Worm (Caenorhabditis elegans) whole organism, early embryonic: Measurements from ENCODE around the gene D1086.2.
A peak's percentile ranks its signal among the peaks of the same experiment; 100 is the strongest.
"Not testable (repeated sequence)": the region's sequence is repeated elsewhere in the genome, so short reads cannot be mapped to it uniquely, and the experiment has no call there.

ENCODE experiments used
- B0310.2 ChIP-seq: sonication (generic microtip); optimal IDR thresholded peaks from 2 replicates; lab custom pipeline; 2016; ENCODE audit warnings: mild to moderate bottlenecking, missing genetic modification characterization, missing compliant biosample characterization
- F13C5.2 ChIP-seq: sonication (generic microtip); optimal IDR thresholded peaks from 2 replicates; lab custom pipeline; 2017; ENCODE audit warnings: mild to moderate bottlenecking, missing genetic modification characterization, inconsistent platforms, missing compliant biosample characterization
- aly-1 ChIP-seq: sonication (generic microtip); optimal IDR thresholded peaks from 2 replicates; lab custom pipeline; 2016; ENCODE audit warnings: missing genetic modification characterization, missing compliant biosample characterization
- ama-1 ChIP-seq: fragments of 150-350 bp; optimal IDR thresholded peaks from 2 replicates; lab custom pipeline; 2014
- ceh-13 ChIP-seq: fragments of 200-800 bp; sonication (Bioruptor generic); optimal IDR thresholded peaks from 2 replicates; lab custom pipeline; 2018; ENCODE audit warnings: mild to moderate bottlenecking, missing genetic modification characterization, missing compliant biosample characterization
- ceh-36 ChIP-seq: sonication (generic microtip); optimal IDR thresholded peaks from 2 replicates; lab custom pipeline; 2016; ENCODE audit warnings: missing genetic modification characterization, inconsistent platforms, missing compliant biosample characterization
- ets-7 ChIP-seq: sonication (generic microtip); optimal IDR thresholded peaks from 2 replicates; lab custom pipeline; 2016; ENCODE audit warnings: missing genotype, missing genetic modification characterization, missing compliant biosample characterization
- flt-1 ChIP-seq: fragments of 200-800 bp; sonication (Bioruptor generic); IDR thresholded peaks from 2 replicates; pipeline ENCODE4 v1.3.6; 2022; ENCODE audit warnings: missing genetic modification characterization, missing compliant biosample characterization
- hmbx-1 ChIP-seq: sonication (generic microtip); optimal IDR thresholded peaks from 2 replicates; lab custom pipeline; 2016; ENCODE audit warnings: mild to moderate bottlenecking, missing genetic modification characterization, missing compliant biosample characterization
- hmg-4 ChIP-seq: fragments of 200-800 bp; sonication (Bioruptor generic); optimal IDR thresholded peaks from 2 replicates; lab custom pipeline; 2018; ENCODE audit warnings: mild to moderate bottlenecking, missing genetic modification characterization, missing compliant biosample characterization
- hnd-1 ChIP-seq: sonication (generic microtip); optimal IDR thresholded peaks from 2 replicates; lab custom pipeline; 2016; ENCODE audit warnings: missing genetic modification characterization, missing compliant biosample characterization
- pes-1 ChIP-seq: fragments of 200-800 bp; sonication (Bioruptor generic); IDR thresholded peaks from 2 replicates; pipeline ENCODE4 v1.3.6; 2022; ENCODE audit warnings: missing genetic modification reagents, missing genetic modification characterization, missing compliant biosample characterization
- scrt-1 ChIP-seq: fragments of 200-800 bp; sonication (Bioruptor generic); IDR thresholded peaks from 2 replicates; pipeline ENCODE4 v1.3.6; 2022; ENCODE audit warnings: missing genetic modification characterization, missing compliant biosample characterization
- sea-1 ChIP-seq: fragments of 200-800 bp; sonication (Bioruptor generic); conservative IDR thresholded peaks from 2 replicates; pipeline ENCODE4 v1.3.6; 2022; ENCODE audit warnings: missing genetic modification characterization, missing compliant biosample characterization
- tbx-11 ChIP-seq: fragments of 200-800 bp; sonication (Bioruptor generic); IDR thresholded peaks from 2 replicates; pipeline ENCODE4 v1.3.6; 2022; ENCODE audit warnings: missing genetic modification characterization, missing compliant biosample characterization
- tbx-37 ChIP-seq: fragments of 200-800 bp; sonication (Bioruptor generic); conservative IDR thresholded peaks from 2 replicates; pipeline ENCODE4 v1.3.6; 2022; ENCODE audit warnings: missing genetic modification reagents, missing genetic modification characterization, missing compliant biosample characterization
- tra-4 ChIP-seq: sonication (generic microtip); optimal IDR thresholded peaks from 2 replicates; lab custom pipeline; 2017; ENCODE audit warnings: missing genetic modification characterization, missing compliant biosample characterization

The D1086.2 gene

DNA sequence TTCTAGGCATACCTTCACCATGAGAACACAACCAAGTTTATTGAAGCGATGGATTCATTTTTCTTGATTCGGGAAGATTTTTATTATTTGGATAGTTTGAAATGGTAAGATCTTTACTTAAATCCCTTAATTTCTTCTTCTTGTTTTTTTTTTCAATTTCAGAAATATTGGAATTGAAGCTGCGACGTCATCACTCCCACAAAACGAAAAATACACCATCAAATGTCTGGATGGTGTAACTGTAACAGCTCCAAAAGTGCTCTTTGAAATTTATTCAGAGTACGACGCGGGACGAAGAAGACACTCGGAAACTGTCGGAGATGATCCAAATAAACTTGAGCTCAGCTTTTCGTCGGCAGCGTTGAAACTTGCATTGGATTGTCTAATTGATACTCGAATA lies 34.0 kb downstream of the D1086.2 start, which contains the start of gene D1086.21:
Gene D1086.21, plus strand, starts transcription at position 301 of the 400 bp plus-strand sequence.
- TF ChIP-seq tra-4 (tag; lab: Kevin White, UChicago) = no peak
- no peak for TF ChIP-seq aly-1 (tag; lab: Kevin White, UChicago)
- TF ChIP-seq hmg-4 = no peak
- no peak for TF ChIP-seq sea-1 (GFP tag; lab: Robert Waterston, UW)
- TF ChIP-seq ceh-13 (GFP tag; lab: Kevin White, UChicago) = no peak

DNA sequence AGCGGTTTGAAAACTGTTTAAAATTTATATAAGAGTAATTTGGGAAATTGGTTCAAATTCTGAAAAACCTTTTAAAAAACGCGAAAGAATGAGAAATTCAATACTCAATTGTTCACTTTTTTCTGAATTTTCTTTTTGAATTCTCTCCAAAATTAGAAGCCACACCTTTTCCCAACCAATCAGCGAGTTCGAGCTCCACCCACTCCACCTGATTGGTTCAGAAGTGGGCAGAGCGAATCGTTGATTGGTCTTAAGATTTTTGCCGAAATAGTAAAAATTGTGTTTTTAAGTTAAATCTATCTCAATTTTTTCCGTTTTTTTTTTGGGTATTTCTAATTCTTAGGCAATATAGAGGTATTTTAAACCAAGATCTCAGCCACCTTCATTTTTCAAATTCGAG lies 34.5 kb downstream of the D1086.2 start:
- TF ChIP-seq tbx-37 (GFP tag; lab: Robert Waterston, UW) = no peak
- TF ChIP-seq hmg-4 = no peak
- TF ChIP-seq sea-1 (GFP tag; lab: Robert Waterston, UW) = no peak
- TF ChIP-seq hmbx-1 (tag; lab: Kevin White, UChicago) = no peak
- no peak for TF ChIP-seq aly-1 (tag; lab: Kevin White, UChicago)
- TF ChIP-seq pes-1 (GFP tag; lab: Robert Waterston, UW) = no peak
- TF ChIP-seq ets-7 (tag; lab: Kevin White, UChicago) = no peak
- no peak for TF ChIP-seq F13C5.2 (tag; lab: Kevin White, UChicago)
- no peak for TF ChIP-seq B0310.2 (tag; lab: Kevin White, UChicago)
- TF ChIP-seq ceh-36 (tag; lab: Kevin White, UChicago) = no peak
- no peak for TF ChIP-seq ama-1

DNA sequence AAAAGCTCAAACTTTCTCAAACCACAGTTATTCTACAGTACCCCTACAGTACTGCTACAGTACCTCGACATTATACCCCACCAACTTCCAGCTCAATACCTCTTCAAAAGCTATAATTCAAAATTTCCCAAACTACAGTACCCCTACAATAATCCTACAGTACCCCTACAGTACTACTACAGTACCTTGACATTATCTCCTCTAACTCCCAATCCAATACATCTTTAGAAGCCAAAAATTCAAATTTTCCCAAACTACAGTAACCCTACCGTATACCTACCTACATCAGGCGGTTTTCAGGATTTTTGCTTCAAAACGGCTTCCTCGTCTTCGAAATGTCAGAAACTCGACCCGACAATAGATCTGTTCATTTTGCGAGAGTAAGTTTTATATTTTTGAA lies 40.9 kb downstream of the D1086.2 start, which contains the start of gene F58D12.3:
Gene F58D12.3, plus strand, starts transcription at position 301 of the 400 bp plus-strand sequence.
- TF ChIP-seq tbx-37 (GFP tag; lab: Robert Waterston, UW) (no peak), aly-1 (tag; lab: Kevin White, UChicago) (no peak), F13C5.2 (tag; lab: Kevin White, UChicago) (no peak), sea-1 (GFP tag; lab: Robert Waterston, UW) (no peak), ceh-13 (GFP tag; lab: Kevin White, UChicago) (no peak), tbx-11 (GFP tag; lab: Robert Waterston, UW) (no peak), scrt-1 (no peak), hmg-4 (no peak), hnd-1 (tag; lab: Kevin White, UChicago) (no peak), hmbx-1 (tag; lab: Kevin White, UChicago) (no peak), flt-1 (no peak), ceh-36 (tag; lab: Kevin White, UChicago) (no peak), ets-7 (tag; lab: Kevin White, UChicago) (no peak), B0310.2 (tag; lab: Kevin White, UChicago) (no peak), pes-1 (GFP tag; lab: Robert Waterston, UW) (no peak), tra-4 (tag; lab: Kevin White, UChicago) (no peak), ama-1 (no peak)

DNA sequence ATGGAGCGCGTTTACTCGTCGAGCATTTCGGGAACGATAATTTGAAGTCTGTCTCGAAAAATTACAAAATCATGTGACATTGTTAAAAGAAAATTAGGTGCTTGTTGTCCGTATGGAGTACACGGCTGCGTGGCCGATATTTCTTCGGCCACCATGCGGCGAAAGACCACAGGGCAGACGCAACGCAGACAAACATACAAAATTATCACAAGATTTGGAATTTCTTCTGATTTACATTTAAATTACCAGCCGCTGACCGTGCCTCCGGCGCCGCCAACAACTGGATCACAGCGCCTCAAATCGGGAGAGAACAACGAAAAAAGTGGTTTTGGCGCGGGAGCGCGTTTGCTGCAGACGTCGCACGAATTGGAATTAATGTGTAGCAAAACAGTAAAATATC lies 43.4 kb downstream of the D1086.2 start:
- 0 out of 2 replicates have a peak, but pooled peaks have one; percentile 28 for TF ChIP-seq tbx-11 (GFP tag; lab: Robert Waterston, UW)
- TF ChIP-seq tbx-37 (GFP tag; lab: Robert Waterston, UW) = peak; percentile 87
- peak; percentile 53; the same call in 1 of the 2 replicates for TF ChIP-seq flt-1
- peak; percentile 76; the same call in 1 of the 2 replicates for TF ChIP-seq pes-1 (GFP tag; lab: Robert Waterston, UW)
- peak; percentile 35 for TF ChIP-seq ets-7 (tag; lab: Kevin White, UChicago)
- 0 out of 2 replicates have a peak, but pooled peaks have one; percentile 53 for TF ChIP-seq scrt-1

DNA sequence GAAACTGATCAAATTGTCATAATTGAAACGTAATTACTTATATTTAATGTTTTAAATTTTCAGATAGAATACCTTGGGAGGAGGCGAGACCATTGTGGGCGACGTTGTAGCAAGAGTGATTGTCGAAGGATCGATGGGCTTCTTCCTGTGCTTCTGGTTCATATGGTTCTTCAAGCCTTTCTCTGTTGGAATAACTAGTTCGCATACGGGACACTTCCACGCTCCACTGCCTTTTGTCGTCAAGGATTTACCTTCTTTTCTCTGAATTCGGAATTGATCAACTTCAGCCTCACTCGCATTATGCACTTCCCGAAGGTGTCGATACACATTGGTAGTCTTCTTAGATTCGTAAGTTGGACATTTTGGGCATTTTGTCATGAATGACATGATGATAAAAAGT lies 49.2 kb downstream of the D1086.2 start, which contains the start of gene F58D12.1:
Gene F58D12.1, plus strand, starts transcription at position 301 of the 400 bp plus-strand sequence.
- not testable (repeated sequence) for TF ChIP-seq tra-4, hmbx-1, B0310.2 (tag; lab: Kevin White, UChicago)
